Worm (Caenorhabditis elegans): ENCODE measurements around the gene mes-2.

Gene mes-2

ce11 chrII:14404741-14405488, 21.1 kb downstream of the mes-2 start (continued):
- TF ChIP-seq tbx-9 (tag; optimal IDR thresholded peaks at IDR 0.05; ENCODE audit: borderline replicate concordance) (no peak), hrde-1 (tag; optimal IDR thresholded peaks at IDR 0.05; ENCODE audit: borderline replicate concordance) (no peak), ets-4 (GFP tag; optimal IDR thresholded peaks at IDR 0.05) (no peak), B0019.2 (GFP tag; conservative IDR thresholded peaks at IDR 0.05) (no peak), rpc-1 (optimal IDR thresholded peaks at IDR 0.05) (peak; percentile 35), rpc-1 (tag; optimal IDR thresholded peaks at IDR 0.05) (no peak), sptf-2 (GFP tag; optimal IDR thresholded peaks at IDR 0.05) (no peak), F23B12.7 (tag; optimal IDR thresholded peaks at IDR 0.05; ENCODE audit: insufficient read depth) (peak; percentile 6), nfyb-1 (GFP tag; IDR thresholded peaks at IDR 0.05) (0 out of 2 replicates have a peak, but pooled peaks have one; percentile 22), T07F8.4 (tag; optimal IDR thresholded peaks at IDR 0.05) (no peak), Y56A3A.18 (GFP tag; IDR thresholded peaks at IDR 0.05) (no peak), snpc-1.3 (tag; optimal IDR thresholded peaks at IDR 0.05; ENCODE audit: insufficient read depth) (no peak), ceh-58 (GFP tag; IDR thresholded peaks at IDR 0.05) (no peak), Y79H2A.3 (GFP tag; conservative IDR thresholded peaks at IDR 0.05) (no peak), hmg-1.2 (GFP tag; IDR thresholded peaks at IDR 0.05) (peak; percentile 82), ztf-25 (GFP tag; IDR thresholded peaks at IDR 0.05) (no peak), aptf-3 (GFP tag; IDR thresholded peaks at IDR 0.05) (no peak), cebp-1 (GFP tag; IDR thresholded peaks at IDR 0.05) (no peak), cebp-1 (tag; optimal IDR thresholded peaks at IDR 0.05) (peak; percentile 43), ekl-4 (GFP tag; IDR thresholded peaks at IDR 0.05) (0 out of 2 replicates have a peak, but pooled peaks have one; percentile 45), madf-10 (tag; optimal IDR thresholded peaks at IDR 0.05) (no peak), aptf-2 (GFP tag; conservative IDR thresholded peaks at IDR 0.05) (no peak), bed-1 (GFP tag; IDR thresholded peaks at IDR 0.05) (no peak), lin-40 (tag; optimal IDR thresholded peaks at IDR 0.05) (peak; percentile 69), xnd-1 (tag; optimal IDR thresholded peaks at IDR 0.05) (no peak), lin-35 (GFP tag; optimal IDR thresholded peaks at IDR 0.05) (no peak), F55B11.4 (tag; optimal IDR thresholded peaks at IDR 0.05; ENCODE audit: borderline replicate concordance, insufficient read depth) (no peak), Y67H2A.10 (GFP tag; conservative IDR thresholded peaks at IDR 0.05) (no peak), rcor-1 (GFP tag; IDR thresholded peaks at IDR 0.05) (no peak), unc-130 (GFP tag; optimal IDR thresholded peaks at IDR 0.05) (no peak), C06A6.2 (GFP tag; conservative IDR thresholded peaks at IDR 0.05) (0 out of 2 replicates have a peak, but pooled peaks have one; percentile 21), sea-2 (GFP tag; IDR thresholded peaks at IDR 0.05) (no peak), mes-4 (tag; optimal IDR thresholded peaks at IDR 0.05) (no peak), die-1 (tag; optimal IDR thresholded peaks at IDR 0.05) (no peak), sdz-38 (tag; optimal IDR thresholded peaks at IDR 0.05) (no peak), ceh-79 (tag; optimal IDR thresholded peaks at IDR 0.05) (no peak), B0261.1 (tag; optimal IDR thresholded peaks at IDR 0.05) (no peak), ama-1 (optimal IDR thresholded peaks at IDR 0.05) (no peak), ama-1 (GFP tag; optimal IDR thresholded peaks at IDR 0.05) (no peak), nfya-1 (tag; optimal IDR thresholded peaks at IDR 0.05; ENCODE audit: borderline replicate concordance, insufficient read depth) (no peak), mcd-1 (GFP tag; IDR thresholded peaks at IDR 0.05) (peak; percentile 64), lsy-27 (tag; optimal IDR thresholded peaks at IDR 0.05; ENCODE audit: borderline replicate concordance, insufficient read depth) (no peak), chd-7 (tag; optimal IDR thresholded peaks at IDR 0.05) (no peak), cebp-2 (GFP tag; IDR thresholded peaks at IDR 0.05) (no peak), nfya-2 (GFP tag; IDR thresholded peaks at IDR 0.05) (no peak), F22D6.2 (tag; optimal IDR thresholded peaks at IDR 0.05) (no peak), lsl-1 (GFP tag; optimal IDR thresholded peaks at IDR 0.05) (no peak), mel-28 (tag; optimal IDR thresholded peaks at IDR 0.05; ENCODE audit: borderline replicate concordance) (no peak)
